Worm (Caenorhabditis elegans) whole organism, L1 larva: Measurements from ENCODE around the gene lis-1.

ENCODE experiments used
- F16B12.6 ChIP-seq: fragments of 150-350 bp; optimal IDR thresholded peaks from 2 replicates; lab custom pipeline; 2014; ENCODE audit warnings: missing biosample characterization, missing genetic modification characterization
- Y116A8C.19 ChIP-seq: sonication (generic microtip); optimal IDR thresholded peaks from 2 replicates; lab custom pipeline; 2016; ENCODE audit warnings: missing compliant biosample characterization, missing genetic modification characterization, borderline replicate concordance
- aha-1 ChIP-seq: fragments of 150-350 bp; optimal IDR thresholded peaks from 2 replicates; lab custom pipeline; 2014; ENCODE audit warnings: missing biosample characterization, missing genetic modification characterization
- alr-1 ChIP-seq: fragments of 200-800 bp; sonication (Bioruptor generic); optimal IDR thresholded peaks from 2 replicates; lab custom pipeline; 2018; ENCODE audit warnings: borderline replicate concordance, mild to moderate bottlenecking, missing genetic modification characterization, missing compliant biosample characterization
- aly-2 ChIP-seq: fragments of 150-350 bp; optimal IDR thresholded peaks from 2 replicates; lab custom pipeline; 2014; ENCODE audit warnings: missing biosample characterization, missing genetic modification characterization
- ama-1 ChIP-seq: fragments of 150-350 bp; optimal IDR thresholded peaks from 2 replicates; lab custom pipeline; 2014
- ceh-8 ChIP-seq: fragments of 200-800 bp; sonication (Bioruptor generic); optimal IDR thresholded peaks from 2 replicates; lab custom pipeline; 2018; ENCODE audit warnings: mild to moderate bottlenecking, missing genetic modification characterization, moderate library complexity, missing compliant biosample characterization
- ceh-82 ChIP-seq, 3 experiments: fragments of 150-350 bp in 1 of 3; sonication (generic microtip) in 2 of 3; optimal IDR thresholded peaks; 2 replicates each; lab custom pipeline; 2014 to 2017; ENCODE audit warnings: missing biosample characterization in 3 of 3, missing genetic modification characterization in 3 of 3
- dpl-1 ChIP-seq, 3 experiments: fragments of 150-350 bp in 2 of 3; sonication (generic microtip) in 1 of 3; optimal IDR thresholded peaks; 2 replicates each; lab custom pipeline; 2014 to 2017; ENCODE audit warnings: missing biosample characterization in 3 of 3, missing genetic modification characterization in 3 of 3, missing genetic modification reagents in 3 of 3
- dsc-1 ChIP-seq: sonication (generic microtip); optimal IDR thresholded peaks from 2 replicates; lab custom pipeline; 2016; ENCODE audit warnings: mild to moderate bottlenecking, missing genetic modification characterization, missing compliant biosample characterization
- efl-1 ChIP-seq, 4 experiments: fragments of 150-350 bp; optimal IDR thresholded peaks in 3 of 4; peaks in 1 of 4; 1 replicate in 1 of 4; 2 replicates in 3 of 4; lab custom pipeline; 2014; ENCODE audit warnings: missing biosample characterization in 2 of 4, missing genetic modification characterization in 2 of 4, missing genetic modification reagents in 2 of 4
- ets-5 ChIP-seq: fragments of 200-800 bp; sonication (Bioruptor generic); IDR thresholded peaks from 2 replicates; pipeline ENCODE4 v1.3.6; 2022; ENCODE audit warnings: missing genetic modification characterization, missing compliant biosample characterization
- fkh-4 ChIP-seq: sonication (generic microtip); optimal IDR thresholded peaks from 2 replicates; lab custom pipeline; 2016; ENCODE audit warnings: missing compliant biosample characterization, missing genetic modification characterization, borderline replicate concordance
- fkh-8 ChIP-seq: sonication (generic microtip); optimal IDR thresholded peaks from 2 replicates; lab custom pipeline; 2016; ENCODE audit warnings: mild to moderate bottlenecking, missing genetic modification characterization, missing compliant biosample characterization
- grh-1 ChIP-seq: fragments of 200-800 bp; sonication (Bioruptor generic); IDR thresholded peaks from 2 replicates; pipeline ENCODE4 v1.3.6; 2022; ENCODE audit warnings: missing genetic modification reagents, missing genetic modification characterization, missing compliant biosample characterization
- hlh-17 ChIP-seq: fragments of 200-800 bp; sonication (Bioruptor generic); optimal IDR thresholded peaks from 2 replicates; lab custom pipeline; 2018; ENCODE audit warnings: missing genetic modification characterization, mild to moderate bottlenecking, missing compliant biosample characterization, moderate library complexity, borderline replicate concordance
- hlh-4 ChIP-seq: sonication (generic microtip); optimal IDR thresholded peaks from 2 replicates; lab custom pipeline; 2016; ENCODE audit warnings: mild to moderate bottlenecking, missing genetic modification characterization, missing compliant biosample characterization
- isw-1 ChIP-seq: fragments of 200-800 bp; sonication (Bioruptor generic); IDR thresholded peaks from 2 replicates; pipeline ENCODE4 v1.3.6; 2022; ENCODE audit warnings: missing genetic modification characterization, missing compliant biosample characterization
- lin-13 ChIP-seq: fragments of 150-350 bp; optimal IDR thresholded peaks from 2 replicates; lab custom pipeline; 2014; ENCODE audit warnings: missing biosample characterization, missing genetic modification reagents, missing genetic modification characterization
- lin-14 ChIP-seq: fragments of 200-800 bp; sonication (Bioruptor generic); optimal IDR thresholded peaks from 2 replicates; lab custom pipeline; 2018; ENCODE audit warnings: mild to moderate bottlenecking, missing genetic modification characterization, moderate library complexity, missing compliant biosample characterization
- lsy-2 ChIP-seq, 2 experiments: fragments of 150-350 bp; optimal IDR thresholded peaks; 2 replicates each; lab custom pipeline; 2014; ENCODE audit warnings: missing biosample characterization in 2 of 2, missing genetic modification characterization in 2 of 2
- mef-2 ChIP-seq: fragments of 150-350 bp; optimal IDR thresholded peaks from 2 replicates; lab custom pipeline; 2014; ENCODE audit warnings: missing biosample characterization, missing genetic modification characterization
- nhr-12 ChIP-seq: sonication (generic microtip); optimal IDR thresholded peaks from 2 replicates; lab custom pipeline; 2017; ENCODE audit warnings: missing biosample characterization, missing genetic modification characterization
- nhr-19 ChIP-seq: fragments of 200-800 bp; sonication (Bioruptor generic); conservative IDR thresholded peaks from 2 replicates; pipeline ENCODE4 v1.3.6; 2022; ENCODE audit warnings: missing genetic modification characterization, missing compliant biosample characterization
- nhr-47 ChIP-seq: sonication (generic microtip); optimal IDR thresholded peaks from 2 replicates; lab custom pipeline; 2016; ENCODE audit warnings: mild to moderate bottlenecking, missing genetic modification characterization, moderate library complexity, missing compliant biosample characterization
- nhr-71 ChIP-seq: sonication (generic microtip); optimal IDR thresholded peaks from 2 replicates; lab custom pipeline; 2016; ENCODE audit warnings: mild to moderate bottlenecking, missing genetic modification characterization, moderate library complexity, missing compliant biosample characterization
- nhr-76 ChIP-seq: sonication (generic microtip); optimal IDR thresholded peaks from 2 replicates; lab custom pipeline; 2017; ENCODE audit warnings: missing biosample characterization, missing genetic modification characterization
- nhr-77 ChIP-seq: fragments of 150-350 bp; optimal IDR thresholded peaks from 2 replicates; lab custom pipeline; 2014; ENCODE audit warnings: missing biosample characterization, missing genetic modification characterization
- nhr-84 ChIP-seq: sonication (generic microtip); optimal IDR thresholded peaks from 2 replicates; lab custom pipeline; 2017; ENCODE audit warnings: missing biosample characterization, missing genetic modification characterization
- pag-3 ChIP-seq: sonication (generic microtip); optimal IDR thresholded peaks from 2 replicates; lab custom pipeline; 2017; ENCODE audit warnings: missing genetic modification characterization, mild to moderate bottlenecking, missing compliant biosample characterization, antibody characterized with exemption, borderline replicate concordance; ENCODE audit not compliant: insufficient read depth
- rnt-1 ChIP-seq: sonication (generic microtip); optimal IDR thresholded peaks from 2 replicates; lab custom pipeline; 2016; ENCODE audit warnings: mild to moderate bottlenecking, missing genetic modification characterization, moderate library complexity, missing compliant biosample characterization
- skn-1 ChIP-seq: fragments of 150-350 bp; optimal IDR thresholded peaks from 2 replicates; lab custom pipeline; 2014; ENCODE audit warnings: missing biosample characterization, missing genetic modification characterization
- sox-4 ChIP-seq: sonication (generic microtip); optimal IDR thresholded peaks from 2 replicates; lab custom pipeline; 2016; ENCODE audit warnings: missing genetic modification characterization, missing compliant biosample characterization
- swsn-7 ChIP-seq: sonication (generic microtip); optimal IDR thresholded peaks from 2 replicates; lab custom pipeline; 2016; ENCODE audit warnings: missing genetic modification characterization, missing compliant biosample characterization
- tbx-2 ChIP-seq: sonication (generic microtip); optimal IDR thresholded peaks from 2 replicates; lab custom pipeline; 2016; ENCODE audit warnings: missing genetic modification characterization, missing compliant biosample characterization
- unc-130 ChIP-seq: fragments of 150-350 bp; optimal IDR thresholded peaks from 2 replicates; lab custom pipeline; 2017; ENCODE audit warnings: missing biosample characterization, missing genetic modification characterization, inconsistent platforms
- unc-86 ChIP-seq: sonication (generic microtip); optimal IDR thresholded peaks from 2 replicates; lab custom pipeline; 2016; ENCODE audit warnings: missing genetic modification characterization, missing compliant biosample characterization
- vab-15 ChIP-seq: sonication (generic microtip); optimal IDR thresholded peaks from 2 replicates; lab custom pipeline; 2017; ENCODE audit warnings: missing genotype, mild to moderate bottlenecking, missing genetic modification characterization, missing compliant biosample characterization
- zag-1 ChIP-seq: fragments of 150-350 bp; optimal IDR thresholded peaks from 2 replicates; lab custom pipeline; 2014; ENCODE audit warnings: missing biosample characterization, missing genetic modification characterization

The lis-1 gene

DNA sequence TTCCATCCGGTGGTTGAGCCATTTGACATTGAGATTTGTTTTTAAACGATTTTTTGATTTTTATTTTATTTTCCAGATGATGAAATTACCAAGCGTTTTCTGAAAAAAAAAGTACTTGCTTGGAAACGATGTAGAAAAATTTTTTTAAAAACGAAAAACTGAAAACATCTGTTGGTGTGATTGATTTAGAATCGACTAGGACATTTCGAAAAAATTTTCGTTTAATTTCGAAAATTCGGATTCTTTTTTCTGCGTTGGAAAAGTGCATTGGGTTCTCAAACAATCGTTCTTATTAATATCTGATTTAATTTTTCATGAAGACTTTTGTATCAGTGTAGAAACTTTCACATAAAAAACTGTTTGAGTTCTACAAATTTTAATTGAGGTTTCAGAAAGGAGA lies 17.3 kb downstream of the lis-1 start, which contains the start of gene F53A2.9:
TSS of gene F53A2.9 (minus strand) at position 101 of the 400 bp plus-strand sequence.
- TF ChIP-seq aly-2 (tag; lab: Kevin White, UChicago) (no peak), nhr-77 (no peak), rnt-1 (tag; lab: Kevin White, UChicago) (no peak), mef-2 (tag; lab: Kevin White, UChicago) (no peak), swsn-7 (tag; lab: Kevin White, UChicago) (no peak), unc-130 (tag; lab: Kevin White, UChicago) (no peak), nhr-12 (tag; lab: Kevin White, UChicago) (no peak), lin-13 (no peak), ama-1 (no peak), Y116A8C.19 (tag; lab: Kevin White, UChicago) (no peak), nhr-19 (GFP tag; lab: Robert Waterston, UW) (no peak)

- no peak for TF ChIP-seq unc-130 (tag; lab: Kevin White, UChicago)
- no peak for TF ChIP-seq grh-1 (GFP tag; lab: Robert Waterston, UW)
- no peak for TF ChIP-seq nhr-76
- TF ChIP-seq lin-14 (GFP tag; lab: Kevin White, UChicago): peak; percentile 66
- TF ChIP-seq F16B12.6 (tag; lab: Kevin White, UChicago): no peak
- TF ChIP-seq nhr-84 (tag; lab: Kevin White, UChicago): no peak
- no peak for TF ChIP-seq hlh-4
- peak; percentile 3 for TF ChIP-seq nhr-71 (tag; lab: Kevin White, UChicago)
- no peak for TF ChIP-seq unc-86 (tag; lab: Kevin White, UChicago)
- peak in 1 of 2 experiments; percentile 12 for TF ChIP-seq lsy-2 (tag; optimal IDR thresholded peaks at IDR 0.05; lab: Kevin White, UChicago)
Observed at ce11 chrIII:13350964-13351363, 25.5 kb downstream of the lis-1 start.

DNA sequence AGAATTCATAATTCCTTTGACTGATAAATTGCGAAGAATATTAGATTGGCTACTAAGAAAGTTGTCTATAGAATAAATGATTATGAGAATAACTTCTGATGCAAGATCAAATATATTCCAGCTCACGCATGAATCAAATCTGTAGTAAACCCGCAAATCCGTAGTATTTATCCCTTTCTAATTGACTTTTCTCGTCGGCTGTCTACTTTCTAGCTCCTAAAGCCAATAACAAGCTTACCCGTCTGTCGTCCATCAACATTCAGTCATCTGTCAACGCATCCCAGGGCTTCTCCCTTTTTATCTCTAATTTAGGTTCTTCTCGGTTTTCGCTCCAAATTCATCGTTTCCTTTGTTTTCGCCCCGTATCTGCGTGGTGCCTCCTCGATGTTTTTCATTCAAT lies 27.6 kb downstream of the lis-1 start:
- no peak for TF ChIP-seq hlh-17 (GFP tag; lab: Kevin White, UChicago)
- TF ChIP-seq sox-4: no peak
- no peak for TF ChIP-seq ets-5 (GFP tag; lab: Robert Waterston, UW)
- TF ChIP-seq nhr-47 (tag; lab: Kevin White, UChicago): peak; percentile 28
- TF ChIP-seq skn-1 (tag; lab: Kevin White, UChicago): no peak
- peak in 1 of 3 experiments; percentile 6 for TF ChIP-seq ceh-82 (tag; optimal IDR thresholded peaks at IDR 0.05; lab: Kevin White, UChicago)
- no peak for TF ChIP-seq unc-86 (tag; lab: Kevin White, UChicago)
- TF ChIP-seq dpl-1 (GFP tag; optimal IDR thresholded peaks at IDR 0.05; lab: Kevin White, UChicago): no peak
- TF ChIP-seq grh-1 (GFP tag; lab: Robert Waterston, UW): no peak
- peak; percentile 21 for TF ChIP-seq fkh-8 (tag; lab: Kevin White, UChicago)
- no peak for TF ChIP-seq pag-3 (tag; lab: Kevin White, UChicago)
- peak; percentile 10 for TF ChIP-seq nhr-71 (tag; lab: Kevin White, UChicago)
- TF ChIP-seq ceh-8 (GFP tag; lab: Kevin White, UChicago): no peak
- TF ChIP-seq unc-130 (tag; lab: Kevin White, UChicago): no peak
- TF ChIP-seq dsc-1 (tag; lab: Kevin White, UChicago): peak; percentile 78
- no peak for TF ChIP-seq alr-1 (tag; lab: Kevin White, UChicago)

DNA sequence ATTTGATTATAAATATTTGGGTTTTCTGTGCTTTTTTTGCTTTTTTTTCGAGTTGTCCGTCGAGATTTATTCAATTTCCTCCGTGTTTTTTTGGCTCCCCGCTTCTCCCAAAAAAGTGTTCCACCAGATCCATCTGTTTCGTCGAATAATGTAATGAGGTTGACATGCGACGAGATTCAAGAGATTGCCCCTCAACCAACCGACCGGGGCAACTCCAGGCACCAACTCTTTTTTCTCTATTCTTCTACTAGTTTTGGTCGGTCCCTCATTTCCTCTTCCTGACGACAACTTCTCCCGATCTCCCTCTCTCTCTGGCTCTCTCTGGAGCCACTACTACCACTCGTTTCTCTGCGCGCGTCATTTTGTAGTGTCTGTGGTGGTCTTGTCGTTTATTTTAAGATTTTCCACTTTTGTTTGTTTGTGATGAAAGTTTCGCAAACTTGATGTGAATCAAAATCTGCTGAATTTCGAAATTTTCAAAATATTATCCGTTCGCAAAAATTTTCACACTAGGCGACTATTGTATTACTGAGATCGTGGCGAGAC lies 28.7 kb downstream of the lis-1 start:
- peak in 1 of 2 experiments; percentile 18 for TF ChIP-seq lsy-2 (tag; optimal IDR thresholded peaks at IDR 0.05; lab: Kevin White, UChicago)
- peak; percentile 1 for TF ChIP-seq fkh-4 (tag; lab: Kevin White, UChicago)
- TF ChIP-seq nhr-71 (tag; lab: Kevin White, UChicago): peak; percentile 33
- peak; percentile 11 for TF ChIP-seq nhr-47 (tag; lab: Kevin White, UChicago)
- TF ChIP-seq ceh-82 (tag; optimal IDR thresholded peaks at IDR 0.05; lab: Kevin White, UChicago): peak in 2 of 3 experiments; percentile 7 to 48
- peak; percentile 66 for TF ChIP-seq dsc-1 (tag; lab: Kevin White, UChicago)
- peak; percentile 9 for TF ChIP-seq fkh-8 (tag; lab: Kevin White, UChicago)
- TF ChIP-seq zag-1: no peak
- TF ChIP-seq efl-1 (optimal IDR thresholded peaks at IDR 0.05; lab: Kevin White, UChicago): peak in 1 of 2 experiments; percentile 3
- no peak for TF ChIP-seq efl-1 (GFP tag; optimal IDR thresholded peaks at IDR 0.05 in 1 of 2; lab: Kevin White, UChicago)
- peak; percentile 77 for TF ChIP-seq lin-14 (GFP tag; lab: Kevin White, UChicago)
- TF ChIP-seq swsn-7 (tag; lab: Kevin White, UChicago): peak; percentile 0
- TF ChIP-seq isw-1: 0 out of 2 replicates have a peak, but pooled peaks have one; percentile 12
- TF ChIP-seq tbx-2 (tag; lab: Kevin White, UChicago): peak; percentile 28
- no peak for TF ChIP-seq vab-15
- TF ChIP-seq aha-1: no peak
